Worm (Caenorhabditis elegans) whole organism, L3 larva: ENCODE data around the gene C50F4.16.

ENCODE experiments used
- ceh-16 ChIP-seq: sonication (generic microtip); optimal IDR thresholded peaks from 2 replicates; lab custom pipeline; 2017; ENCODE audit warnings: missing biosample characterization, missing genetic modification characterization
- nhr-76 ChIP-seq: fragments of 150-350 bp; sonication (generic microtip); optimal IDR thresholded peaks from 5 replicates; lab custom pipeline; 2014; ENCODE audit warnings: missing biosample characterization, missing genetic modification characterization
- pha-4 ChIP-seq: fragments of 150-350 bp; optimal IDR thresholded peaks from 2 replicates; lab custom pipeline; 2014; ENCODE audit warnings: missing biosample characterization, missing genetic modification reagents, missing genetic modification characterization
- skn-1 ChIP-seq: fragments of 150-350 bp; optimal IDR thresholded peaks from 2 replicates; lab custom pipeline; 2014; ENCODE audit warnings: missing biosample characterization, missing genetic modification characterization
- snpc-4 ChIP-seq: fragments of 150-350 bp; optimal IDR thresholded peaks from 2 replicates; lab custom pipeline; 2014; ENCODE audit warnings: missing biosample characterization, missing genetic modification characterization
- zag-1 ChIP-seq: fragments of 150-350 bp; optimal IDR thresholded peaks from 2 replicates; lab custom pipeline; 2014; ENCODE audit warnings: missing biosample characterization, missing genetic modification characterization

DNA sequence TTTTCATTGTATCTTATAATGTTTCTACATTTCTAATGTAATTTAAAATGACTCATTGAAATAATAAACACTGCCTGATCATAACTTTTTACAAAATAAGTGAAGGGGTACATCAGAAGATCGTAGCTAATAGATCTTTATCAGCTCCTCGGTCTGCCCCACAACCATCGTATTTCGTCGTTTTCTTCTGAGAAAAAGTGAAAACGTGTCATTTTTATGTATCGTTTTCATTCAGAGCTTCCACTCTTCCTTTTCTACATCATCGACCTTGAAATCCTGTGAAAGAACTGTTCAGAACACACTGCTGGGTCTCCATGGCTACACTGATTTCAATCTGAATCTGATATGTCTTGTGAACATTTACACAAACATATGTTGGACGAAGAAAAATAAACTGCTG is 42.1 kb downstream of the C50F4.16 start:
- TF ChIP-seq pha-4 (tag; lab: Kevin White, UChicago) (no peak), nhr-76 (tag; lab: Kevin White, UChicago) (no peak), zag-1 (no peak), skn-1 (tag; lab: Kevin White, UChicago) (no peak), snpc-4 (tag; lab: Kevin White, UChicago) (no peak), ceh-16 (tag; lab: Kevin White, UChicago) (no peak)
